Worm (Caenorhabditis elegans) whole organism, L4 larva: Measurements from ENCODE around the gene ZK945.4.

ENCODE experiments used
- aly-2 ChIP-seq: sonication (generic microtip); optimal IDR thresholded peaks from 2 replicates; lab custom pipeline; 2018; ENCODE audit warnings: missing biosample characterization, missing genetic modification characterization
- ceh-44 ChIP-seq: fragments of 200-800 bp; sonication (Bioruptor generic); IDR thresholded peaks from 2 replicates; pipeline ENCODE4 v1.3.6; 2022; ENCODE audit warnings: missing genetic modification reagents, missing genetic modification characterization, missing compliant biosample characterization
- ceh-82 ChIP-seq: sonication (generic microtip); optimal IDR thresholded peaks from 2 replicates; lab custom pipeline; 2017; ENCODE audit warnings: missing biosample characterization, missing genetic modification characterization
- fkh-10 ChIP-seq: fragments of 150-350 bp; optimal IDR thresholded peaks from 2 replicates; lab custom pipeline; 2014; ENCODE audit warnings: missing biosample characterization, missing genetic modification reagents, missing genetic modification characterization
- hif-1 ChIP-seq, 2 experiments: sonication (generic microtip); optimal IDR thresholded peaks; 2 replicates each; lab custom pipeline; 2016 to 2017; ENCODE audit warnings: missing compliant biosample characterization in 2 of 2, missing genetic modification characterization in 2 of 2, missing genetic modification reagents in 2 of 2, missing genotype in 2 of 2, mild to moderate bottlenecking in 1 of 2
- lin-1 ChIP-seq: fragments of 200-800 bp; sonication (Bioruptor generic); IDR thresholded peaks from 2 replicates; pipeline ENCODE4 v1.3.6; 2022; ENCODE audit warnings: missing genetic modification reagents, missing genetic modification characterization, missing compliant biosample characterization
- mdl-1 ChIP-seq, 2 experiments: fragments of 150-350 bp in 1 of 2; sonication (generic microtip) in 1 of 2; optimal IDR thresholded peaks; 2 replicates each; lab custom pipeline; 2014 to 2017; ENCODE audit warnings: missing biosample characterization in 2 of 2, missing genetic modification characterization in 2 of 2
- nhr-25 ChIP-seq: sonication (generic microtip); optimal IDR thresholded peaks from 2 replicates; lab custom pipeline; 2017; ENCODE audit warnings: missing genetic modification characterization, mild to moderate bottlenecking, missing compliant biosample characterization, antibody characterized with exemption, moderate library complexity, borderline replicate concordance; ENCODE audit not compliant: insufficient read depth
- nhr-28 ChIP-seq: fragments of 150-350 bp; optimal IDR thresholded peaks from 2 replicates; lab custom pipeline; 2014; ENCODE audit warnings: missing biosample characterization, missing genetic modification characterization
- nhr-41 ChIP-seq: fragments of 200-800 bp; sonication (Bioruptor generic); IDR thresholded peaks from 2 replicates; pipeline ENCODE4 v1.3.6; 2022; ENCODE audit warnings: missing genetic modification reagents, missing genetic modification characterization, missing compliant biosample characterization
- pha-4 ChIP-seq, 2 experiments: fragments of 150-350 bp in 1 of 2; fragments of 200-800 bp in 1 of 2; sonication (Bioruptor generic) in 1 of 2; IDR thresholded peaks in 1 of 2; optimal IDR thresholded peaks in 1 of 2; 2 replicates each; pipeline versions ENCODE4 v1.3.6 to Lab custom; 2014 to 2022; ENCODE audit warnings: missing genetic modification characterization in 2 of 2, missing genetic modification reagents in 2 of 2, missing biosample characterization in 1 of 2, missing compliant biosample characterization in 1 of 2
- unc-130 ChIP-seq: sonication (generic microtip); optimal IDR thresholded peaks from 2 replicates; lab custom pipeline; 2016; ENCODE audit warnings: missing genetic modification reagents, missing genetic modification characterization, missing compliant biosample characterization
- vab-7 ChIP-seq: fragments of 200-800 bp; sonication (Bioruptor generic); IDR thresholded peaks from 2 replicates; pipeline ENCODE4 v1.3.6; 2022; ENCODE audit warnings: missing genetic modification reagents, missing genetic modification characterization, missing compliant biosample characterization
- zag-1 ChIP-seq: fragments of 150-350 bp; optimal IDR thresholded peaks from 2 replicates; lab custom pipeline; 2014; ENCODE audit warnings: missing biosample characterization, missing genetic modification characterization

- no peak for TF ChIP-seq nhr-25 (tag; lab: Kevin White, UChicago)
- no peak for TF ChIP-seq fkh-10 (GFP tag; lab: Kevin White, UChicago)
- no peak for TF ChIP-seq ceh-44 (GFP tag; lab: Robert Waterston, UW)
- no peak for TF ChIP-seq aly-2
- TF ChIP-seq lin-1 (GFP tag; lab: Robert Waterston, UW) = no peak
- no peak for TF ChIP-seq unc-130 (GFP tag; lab: Kevin White, UChicago)
- TF ChIP-seq vab-7 (GFP tag; lab: Robert Waterston, UW) = no peak
- no peak for TF ChIP-seq hif-1 (tag; optimal IDR thresholded peaks at IDR 0.05; lab: Kevin White, UChicago)
- no peak for TF ChIP-seq pha-4 (GFP tag; IDR thresholded peaks at IDR 0.05; lab: Robert Waterston, UW)
- TF ChIP-seq pha-4 (tag; optimal IDR thresholded peaks at IDR 0.05; lab: Kevin White, UChicago) = no peak
- no peak for TF ChIP-seq nhr-41 (GFP tag; lab: Robert Waterston, UW)
- no peak for TF ChIP-seq zag-1 (tag; lab: Kevin White, UChicago)
- no peak for TF ChIP-seq mdl-1 (tag; optimal IDR thresholded peaks at IDR 0.05; lab: Kevin White, UChicago)
- TF ChIP-seq ceh-82 (tag; lab: Kevin White, UChicago) = no peak
- TF ChIP-seq nhr-28 (tag; lab: Kevin White, UChicago) = no peak
Observed at ce11 chrII:10144092-10144491, 38.6 kb upstream of the ZK945.4 start, which contains the start of gene F27E5.3.
